Worm (Caenorhabditis elegans) whole organism, L4/young adult: ENCODE measurements around the gene clec-149.

Source experiments
- W03F9.2 ChIP-seq: fragments of 150-350 bp; optimal IDR thresholded peaks from 2 replicates; lab custom pipeline; 2014; ENCODE audit warnings: missing biosample characterization, missing genetic modification characterization
- dao-5 ChIP-seq: sonication (generic microtip); optimal IDR thresholded peaks from 2 replicates; lab custom pipeline; 2016; ENCODE audit warnings: missing genotype, missing genetic modification characterization, moderate library complexity, missing compliant biosample characterization
- him-1 ChIP-seq: sonication (generic microtip); optimal IDR thresholded peaks from 2 replicates; lab custom pipeline; 2016; ENCODE audit warnings: missing genotype, missing genetic modification reagents, missing genetic modification characterization, missing compliant biosample characterization

ce11 chrIII:778771-779170, 44.3 kb upstream of the clec-149 start, which contains the start of gene alh-11:
- TF ChIP-seq him-1 (tag; lab: Kevin White, UChicago) (no peak), W03F9.2 (tag; lab: Kevin White, UChicago) (no peak), dao-5 (tag; lab: Kevin White, UChicago) (no peak)
